Worm (Caenorhabditis elegans) whole organism, L1 larva: ENCODE results near the gene math-26.

Source experiments
- C16A3.4 ChIP-seq: fragments of 150-350 bp; optimal IDR thresholded peaks from 2 replicates; lab custom pipeline; 2014; ENCODE audit warnings: missing biosample characterization, missing genetic modification characterization
- dpl-1 ChIP-seq, 3 experiments: fragments of 150-350 bp in 2 of 3; sonication (generic microtip) in 1 of 3; optimal IDR thresholded peaks; 2 replicates each; lab custom pipeline; 2014 to 2017; ENCODE audit warnings: missing biosample characterization in 3 of 3, missing genetic modification characterization in 3 of 3, missing genetic modification reagents in 3 of 3
- fkh-10 ChIP-seq: sonication (generic microtip); optimal IDR thresholded peaks from 2 replicates; lab custom pipeline; 2017; ENCODE audit warnings: missing biosample characterization, missing genetic modification reagents, missing genetic modification characterization
- isw-1 ChIP-seq: fragments of 200-800 bp; sonication (Bioruptor generic); IDR thresholded peaks from 2 replicates; pipeline ENCODE4 v1.3.6; 2022; ENCODE audit warnings: missing genetic modification characterization, missing compliant biosample characterization
- lin-13 ChIP-seq: fragments of 150-350 bp; optimal IDR thresholded peaks from 2 replicates; lab custom pipeline; 2014; ENCODE audit warnings: missing biosample characterization, missing genetic modification reagents, missing genetic modification characterization
- mdl-1 ChIP-seq, 2 experiments: fragments of 150-350 bp; optimal IDR thresholded peaks; 2 replicates each; lab custom pipeline; 2014 to 2017; ENCODE audit warnings: missing biosample characterization in 2 of 2, missing genetic modification characterization in 2 of 2, inconsistent platforms in 1 of 2
- mep-1 ChIP-seq: fragments of 150-350 bp; optimal IDR thresholded peaks from 2 replicates; lab custom pipeline; 2014; ENCODE audit warnings: missing biosample characterization, missing genetic modification characterization
- nhr-20 ChIP-seq: sonication (generic microtip); optimal IDR thresholded peaks from 2 replicates; lab custom pipeline; 2016; ENCODE audit warnings: mild to moderate bottlenecking, missing genetic modification characterization, missing compliant biosample characterization
- nhr-76 ChIP-seq: sonication (generic microtip); optimal IDR thresholded peaks from 2 replicates; lab custom pipeline; 2017; ENCODE audit warnings: missing biosample characterization, missing genetic modification characterization
- nhr-90 ChIP-seq: sonication (generic microtip); optimal IDR thresholded peaks from 2 replicates; lab custom pipeline; 2016; ENCODE audit warnings: mild to moderate bottlenecking, missing genetic modification characterization, missing compliant biosample characterization; ENCODE audit not compliant: poor library complexity
- sox-4 ChIP-seq: sonication (generic microtip); optimal IDR thresholded peaks from 2 replicates; lab custom pipeline; 2016; ENCODE audit warnings: missing genetic modification characterization, missing compliant biosample characterization
- tbx-2 ChIP-seq: sonication (generic microtip); optimal IDR thresholded peaks from 2 replicates; lab custom pipeline; 2016; ENCODE audit warnings: missing genetic modification characterization, missing compliant biosample characterization

ce11 chrII:1761564-1761963, 9.9 kb upstream of the math-26 start, which contains the start of gene F36H5.4:
- TF ChIP-seq mdl-1 (tag; optimal IDR thresholded peaks at IDR 0.05; lab: Kevin White, UChicago), result no peak
- TF ChIP-seq nhr-90 (tag; lab: Kevin White, UChicago), result no peak
- no peak for TF ChIP-seq sox-4
- TF ChIP-seq dpl-1 (GFP tag; optimal IDR thresholded peaks at IDR 0.05; lab: Kevin White, UChicago), result no peak
- no peak for TF ChIP-seq C16A3.4 (tag; lab: Kevin White, UChicago)
- TF ChIP-seq tbx-2 (tag; lab: Kevin White, UChicago), result no peak
- no peak for TF ChIP-seq nhr-76
- no peak for TF ChIP-seq fkh-10 (GFP tag; lab: Kevin White, UChicago)
- TF ChIP-seq nhr-20 (tag; lab: Kevin White, UChicago), result no peak
- TF ChIP-seq mep-1 (tag; lab: Kevin White, UChicago), result no peak
- no peak for TF ChIP-seq isw-1 (GFP tag; lab: Robert Waterston, UW)
- TF ChIP-seq lin-13, result no peak
